Worm (Caenorhabditis elegans): Measurements from ENCODE around the gene set-22.

DNA sequence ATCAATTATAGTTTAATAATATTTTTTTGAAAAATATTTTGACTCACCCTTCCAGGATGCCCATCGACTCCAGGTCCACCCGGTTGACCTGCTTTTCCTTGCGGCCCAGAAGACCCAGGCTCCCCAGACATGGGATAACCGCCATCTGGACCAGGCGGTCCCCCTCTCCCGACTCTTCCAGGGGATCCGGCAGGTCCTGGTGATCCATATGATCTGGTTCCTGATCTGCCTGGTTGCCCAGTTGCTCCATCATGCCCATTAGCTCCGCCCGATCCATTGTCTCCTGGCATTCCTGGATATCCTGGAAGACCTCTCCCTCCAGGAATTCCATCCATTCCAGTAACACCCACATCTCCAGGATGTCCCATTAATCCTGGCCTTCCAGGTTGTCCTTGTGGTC, 43.0 kb upstream of the set-22 start:
- no peak for TF ChIP-seq zag-1 (tag; optimal IDR thresholded peaks at IDR 0.05)
- no peak for TF ChIP-seq ama-1 (optimal IDR thresholded peaks at IDR 0.05)
- TF ChIP-seq R02D3.7 (tag; optimal IDR thresholded peaks at IDR 0.05) = no peak
- no peak for TF ChIP-seq unc-39 (tag; optimal IDR thresholded peaks at IDR 0.05)
- no peak for TF ChIP-seq elt-1 (tag; optimal IDR thresholded peaks at IDR 0.05)
- no peak for TF ChIP-seq sea-2 (GFP tag; optimal IDR thresholded peaks at IDR 0.05)
- no peak for TF ChIP-seq ceh-9 (tag; optimal IDR thresholded peaks at IDR 0.05)
- TF ChIP-seq mml-1 (tag; optimal IDR thresholded peaks at IDR 0.05) = no peak
- TF ChIP-seq fos-1 (tag; optimal IDR thresholded peaks at IDR 0.05) = no peak
- TF ChIP-seq ZK546.5 (tag; optimal IDR thresholded peaks at IDR 0.05) = no peak
- TF ChIP-seq nhr-28 (tag; optimal IDR thresholded peaks at IDR 0.05) = no peak
- TF ChIP-seq elt-3 (tag; optimal IDR thresholded peaks at IDR 0.05) = no peak

Data from whole organism, L3 larva.